Worm (Caenorhabditis elegans): ENCODE data around the gene zhit-3.

Gene zhit-3

ce11 chrV:10212027-10212426 is at the start of gene zhit-3:
zhit-3 (minus strand) TSS chrV:10212127.
- TF ChIP-seq snpc-4 (tag; optimal IDR thresholded peaks at IDR 0.05) (no peak), tag-97 (GFP tag; IDR thresholded peaks at IDR 0.05) (no peak), Y75B8A.6 (GFP tag; IDR thresholded peaks at IDR 0.05) (no peak), unc-62 (GFP tag; optimal IDR thresholded peaks at IDR 0.05 in 1 of 2) (no peak), unc-62 (tag; optimal IDR thresholded peaks at IDR 0.05) (no peak), F26F4.8 (GFP tag; conservative IDR thresholded peaks at IDR 0.05) (no peak), zip-11 (GFP tag; IDR thresholded peaks at IDR 0.05) (no peak), skn-1 (tag; optimal IDR thresholded peaks at IDR 0.05) (no peak), ceh-82 (tag; optimal IDR thresholded peaks at IDR 0.05) (no peak), lsy-2 (tag; optimal IDR thresholded peaks at IDR 0.05) (no peak)

ce11 chrV:10260460-10260859 is 48.5 kb upstream of the zhit-3 start, which contains the start of gene sri-18:
sri-18 (minus strand) TSS chrV:10260560.
- TF ChIP-seq ceh-44 (GFP tag; IDR thresholded peaks at IDR 0.05) (no peak), zfp-3 (GFP tag; conservative IDR thresholded peaks at IDR 0.05) (no peak), rbr-2 (tag; optimal IDR thresholded peaks at IDR 0.05) (no peak), zip-2 (tag; optimal IDR thresholded peaks at IDR 0.05) (no peak), ctbp-1 (GFP tag; IDR thresholded peaks at IDR 0.05) (no peak), nhr-76 (tag; optimal IDR thresholded peaks at IDR 0.05) (no peak), F37D6.2 (tag; optimal IDR thresholded peaks at IDR 0.05) (no peak), aha-1 (tag) (no peak), fkh-10 (GFP tag; optimal IDR thresholded peaks at IDR 0.05) (no peak), Y105C5A.15 (GFP tag; IDR thresholded peaks at IDR 0.05) (no peak)

ce11 chrV:10256050-10256449 is 44.1 kb upstream of the zhit-3 start, which contains the start of gene nhr-232:
nhr-232 (plus strand) TSS chrV:10256170.
- TF ChIP-seq php-3 (GFP tag; IDR thresholded peaks at IDR 0.05) (peak; percentile 63), hlh-30 (tag; optimal IDR thresholded peaks at IDR 0.05; ENCODE audit: insufficient read depth) (peak; percentile 75), dmd-6 (GFP tag; IDR thresholded peaks at IDR 0.05) (peak; percentile 91), set-16 (GFP tag; IDR thresholded peaks at IDR 0.05) (no peak), hlh-11 (tag; optimal IDR thresholded peaks at IDR 0.05) (peak; percentile 75), dve-1 (tag; optimal IDR thresholded peaks at IDR 0.05; ENCODE audit: insufficient read depth) (peak; percentile 64), pqm-1 (tag; optimal IDR thresholded peaks at IDR 0.05) (peak; percentile 86), nhr-28 (tag; optimal IDR thresholded peaks at IDR 0.05) (peak; percentile 80), snpc-4 (tag; optimal IDR thresholded peaks at IDR 0.05) (no peak), daf-16 (GFP tag; optimal IDR thresholded peaks at IDR 0.05) (no peak), daf-16 (tag; optimal IDR thresholded peaks at IDR 0.05) (peak; percentile 89), pha-4 (GFP tag; IDR thresholded peaks at IDR 0.05) (no peak), pha-4 (tag; optimal IDR thresholded peaks at IDR 0.05) (peak; percentile 14), nhr-77 (tag; optimal IDR thresholded peaks at IDR 0.05) (peak; percentile 73), mxl-3 (GFP tag; optimal IDR thresholded peaks at IDR 0.05) (peak; percentile 52), mes-2 (tag; optimal IDR thresholded peaks at IDR 0.05; ENCODE audit: poor library complexity, severe bottlenecking) (peak; percentile 33), unc-62 (GFP tag; optimal IDR thresholded peaks at IDR 0.05 in 1 of 2) (no peak), unc-62 (tag; optimal IDR thresholded peaks at IDR 0.05) (no peak)

ce11 chrV:10255005-10255472 is 43.1 kb upstream of the zhit-3 start, which contains the start of gene rop-1:
rop-1 (minus strand) TSS chrV:10255055.
- TF ChIP-seq ceh-28 (tag; optimal IDR thresholded peaks at IDR 0.05) (no peak), ama-1 (optimal IDR thresholded peaks at IDR 0.05) (peak; percentile 59), T20F7.1 (GFP tag; optimal IDR thresholded peaks at IDR 0.05) (no peak), zip-2 (tag; optimal IDR thresholded peaks at IDR 0.05) (peak; percentile 94), dve-1 (tag; optimal IDR thresholded peaks at IDR 0.05; ENCODE audit: insufficient read depth) (peak; percentile 58), duxl-1 (tag; optimal IDR thresholded peaks at IDR 0.05; ENCODE audit: poor library complexity) (no peak), nhr-28 (tag; optimal IDR thresholded peaks at IDR 0.05) (peak; percentile 37), fkh-10 (GFP tag; optimal IDR thresholded peaks at IDR 0.05) (no peak), pha-4 (GFP tag; IDR thresholded peaks at IDR 0.05) (no peak), pha-4 (tag; optimal IDR thresholded peaks at IDR 0.05) (peak; percentile 68), nhr-10 (tag; optimal IDR thresholded peaks at IDR 0.05) (no peak), lin-13 (GFP tag; optimal IDR thresholded peaks at IDR 0.05) (no peak), pqm-1 (tag; optimal IDR thresholded peaks at IDR 0.05) (peak; percentile 12), daf-16 (GFP tag; optimal IDR thresholded peaks at IDR 0.05) (no peak), daf-16 (tag; optimal IDR thresholded peaks at IDR 0.05) (peak; percentile 64), arid-1 (GFP tag; conservative IDR thresholded peaks at IDR 0.05) (no peak), skn-1 (tag; optimal IDR thresholded peaks at IDR 0.05) (no peak), F44E2.7 (GFP tag; IDR thresholded peaks at IDR 0.05) (no peak), tag-97 (GFP tag; IDR thresholded peaks at IDR 0.05) (no peak), F37D6.2 (tag; optimal IDR thresholded peaks at IDR 0.05) (no peak), unc-39 (tag; optimal IDR thresholded peaks at IDR 0.05) (no peak)

Measured in whole organism, L4 larva.